Fruit fly (Drosophila melanogaster): ENCODE measurements around the gene ATPsynE.

ATPsynE gene

DNA sequence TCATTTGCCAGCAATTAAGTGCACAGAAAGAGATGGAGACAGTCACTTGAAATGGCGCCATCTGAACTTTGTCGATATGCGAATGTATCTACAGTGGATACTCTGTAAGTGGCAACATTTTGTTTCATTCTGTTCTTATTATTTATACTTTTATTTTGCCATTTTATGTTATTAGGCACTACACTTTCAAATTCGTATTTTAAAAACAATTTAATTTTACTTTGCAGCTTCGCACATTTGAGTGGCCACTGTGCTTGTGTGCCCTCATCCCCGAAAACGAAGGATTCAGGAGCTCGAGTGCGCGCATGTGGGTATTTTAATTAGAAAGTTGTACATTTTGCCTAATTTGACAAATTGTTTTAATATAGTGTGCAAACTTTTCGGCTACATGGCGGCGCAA, 30.7 kb downstream of the ATPsynE start (continued):
- TF ChIP-seq dac (GFP tag; optimal IDR thresholded peaks at IDR 0.05) (no peak), CG15336 (GFP tag; IDR thresholded peaks at IDR 0.05) (peak; percentile 63), CG11902 (GFP tag; optimal IDR thresholded peaks at IDR 0.05) (peak; percentile 62), Eip75B (GFP tag; optimal IDR thresholded peaks at IDR 0.05) (peak; percentile 63), CG8319 (GFP tag; optimal IDR thresholded peaks at IDR 0.05) (peak; percentile 48), cyc (GFP tag; optimal IDR thresholded peaks at IDR 0.05) (peak; percentile 75), Smox (GFP tag; optimal IDR thresholded peaks at IDR 0.05) (peak; percentile 51), Lpt (GFP tag; optimal IDR thresholded peaks at IDR 0.05) (peak; percentile 52), fd85E (GFP tag; optimal IDR thresholded peaks at IDR 0.05) (no peak), esn (GFP tag; optimal IDR thresholded peaks at IDR 0.05) (peak; percentile 68), dsx (GFP tag; optimal IDR thresholded peaks at IDR 0.05; ENCODE audit: poor library complexity, severe bottlenecking) (peak; percentile 74), CG4318 (GFP tag; optimal IDR thresholded peaks at IDR 0.05) (peak; percentile 22), Hr38 (GFP tag; optimal IDR thresholded peaks at IDR 0.05) (no peak), Eip78C (GFP tag) (peak; percentile 88), fkh (GFP tag; optimal IDR thresholded peaks at IDR 0.05) (no peak), CG8632 (GFP tag; optimal IDR thresholded peaks at IDR 0.05) (peak; percentile 42), CG1621 (tag; optimal IDR thresholded peaks at IDR 0.05) (peak; percentile 20), CG7368 (GFP tag; optimal IDR thresholded peaks at IDR 0.05) (peak; percentile 58)

- TF ChIP-seq fd59A (GFP tag; optimal IDR thresholded peaks at IDR 0.05) (no peak), Eip75B (GFP tag; optimal IDR thresholded peaks at IDR 0.05) (no peak), lz (GFP tag; optimal IDR thresholded peaks at IDR 0.05) (no peak), Blimp-1 (GFP tag; optimal IDR thresholded peaks at IDR 0.05) (no peak), Ets21C (GFP tag; optimal IDR thresholded peaks at IDR 0.05) (no peak), dsx (GFP tag; optimal IDR thresholded peaks at IDR 0.05; ENCODE audit: poor library complexity, severe bottlenecking) (no peak), vri (GFP tag; optimal IDR thresholded peaks at IDR 0.05) (peak; percentile 75), pdm3 (GFP tag; optimal IDR thresholded peaks at IDR 0.05) (no peak), CG3032 (tag; optimal IDR thresholded peaks at IDR 0.05) (no peak), CG11902 (GFP tag; optimal IDR thresholded peaks at IDR 0.05) (no peak), Eip78C (GFP tag) (peak; percentile 44), CG34406 (GFP tag; optimal IDR thresholded peaks at IDR 0.05) (no peak), CG10669 (GFP tag; optimal IDR thresholded peaks at IDR 0.05) (no peak), CG31627 (GFP tag; optimal IDR thresholded peaks at IDR 0.05) (peak; percentile 24), Smox (GFP tag; optimal IDR thresholded peaks at IDR 0.05) (no peak), eg (GFP tag; IDR thresholded peaks at IDR 0.05) (no peak), fd85E (GFP tag; optimal IDR thresholded peaks at IDR 0.05) (no peak), CG32006 (GFP tag; optimal IDR thresholded peaks at IDR 0.05) (no peak), CG15336 (GFP tag; IDR thresholded peaks at IDR 0.05) (0 out of 2 replicates have a peak, but pooled peaks have one; percentile 8), CG6854 (GFP tag; optimal IDR thresholded peaks at IDR 0.05) (peak; percentile 14), Hr4 (GFP tag; optimal IDR thresholded peaks at IDR 0.05) (no peak), CG6808 (GFP tag; optimal IDR thresholded peaks at IDR 0.05) (no peak), svp (GFP tag) (peak; percentile 66), cyc (GFP tag; optimal IDR thresholded peaks at IDR 0.05) (peak; percentile 24), Met (GFP tag; optimal IDR thresholded peaks at IDR 0.05) (peak; percentile 37), salr (GFP tag; optimal IDR thresholded peaks at IDR 0.05) (no peak), Sox15 (GFP tag; optimal IDR thresholded peaks at IDR 0.05) (no peak), CG4318 (GFP tag; optimal IDR thresholded peaks at IDR 0.05) (no peak), net (GFP tag; optimal IDR thresholded peaks at IDR 0.05) (no peak), CG11294 (GFP tag; IDR thresholded peaks at IDR 0.05) (no peak), Sox14 (GFP tag; optimal IDR thresholded peaks at IDR 0.05) (peak; percentile 65), OdsH (GFP tag; optimal IDR thresholded peaks at IDR 0.05) (peak; percentile 14), CG16779 (tag; optimal IDR thresholded peaks at IDR 0.05) (no peak), CG9139 (GFP tag; optimal IDR thresholded peaks at IDR 0.05) (no peak), CG8632 (GFP tag; optimal IDR thresholded peaks at IDR 0.05) (no peak), spab (GFP tag; optimal IDR thresholded peaks at IDR 0.05) (no peak), CG10631 (GFP tag; optimal IDR thresholded peaks at IDR 0.05) (no peak), dac (GFP tag; optimal IDR thresholded peaks at IDR 0.05) (no peak), achi (GFP tag; optimal IDR thresholded peaks at IDR 0.05) (no peak), CG3919 (GFP tag; optimal IDR thresholded peaks at IDR 0.05) (peak; percentile 56), CG8319 (GFP tag; optimal IDR thresholded peaks at IDR 0.05) (no peak), Ets96B (tag; optimal IDR thresholded peaks at IDR 0.05) (no peak)
Observed at dm6 chr3R:14361741-14362232, 35.0 kb downstream of the ATPsynE start, which contains the start of gene Dnaaf5. TSS of gene Dnaaf5 (minus strand) at chr3R:14361786.
